Worm (Caenorhabditis elegans) whole organism, late embryonic: ENCODE results near the gene clec-47.
A peak's percentile ranks its signal among the peaks of the same experiment; 100 is the strongest.

Experiments used
- C08G9.2 ChIP-seq: sonication (generic microtip); optimal IDR thresholded peaks from 2 replicates; lab custom pipeline; 2016; ENCODE audit warnings: mild to moderate bottlenecking, missing genetic modification characterization, moderate library complexity, missing compliant biosample characterization
- K09A11.1 ChIP-seq: sonication (generic microtip); optimal IDR thresholded peaks from 2 replicates; lab custom pipeline; 2017; ENCODE audit warnings: antibody characterized with exemption, mild to moderate bottlenecking, missing genetic modification characterization, missing compliant biosample characterization; ENCODE audit not compliant: insufficient read depth
- ahr-1 ChIP-seq: sonication (generic microtip); optimal IDR thresholded peaks from 2 replicates; lab custom pipeline; 2016; ENCODE audit warnings: missing genetic modification characterization, missing compliant biosample characterization
- ama-1 ChIP-seq: fragments of 150-350 bp; optimal IDR thresholded peaks from 2 replicates; lab custom pipeline; 2014
- ceh-14 ChIP-seq: sonication (generic microtip); optimal IDR thresholded peaks from 2 replicates; lab custom pipeline; 2016; ENCODE audit warnings: missing genotype, missing genetic modification characterization, missing compliant biosample characterization
- ceh-18 ChIP-seq: sonication (generic microtip); optimal IDR thresholded peaks from 2 replicates; lab custom pipeline; 2016; ENCODE audit warnings: missing genetic modification characterization, missing compliant biosample characterization
- ceh-19 ChIP-seq: fragments of 200-800 bp; sonication (Bioruptor generic); optimal IDR thresholded peaks from 2 replicates; lab custom pipeline; 2018; ENCODE audit warnings: mild to moderate bottlenecking, missing genetic modification characterization, missing compliant biosample characterization
- ceh-2 ChIP-seq: sonication (generic microtip); optimal IDR thresholded peaks from 2 replicates; lab custom pipeline; 2016; ENCODE audit warnings: missing genotype, missing genetic modification characterization, missing compliant biosample characterization
- ceh-22 ChIP-seq: sonication (generic microtip); optimal IDR thresholded peaks from 2 replicates; lab custom pipeline; 2017; ENCODE audit warnings: missing biosample characterization, missing genetic modification characterization
- ceh-24 ChIP-seq: sonication (generic microtip); optimal IDR thresholded peaks from 2 replicates; lab custom pipeline; 2016; ENCODE audit warnings: mild to moderate bottlenecking, missing genetic modification characterization, missing compliant biosample characterization
- ceh-30 ChIP-seq: fragments of 150-350 bp; optimal IDR thresholded peaks from 2 replicates; lab custom pipeline; 2014; ENCODE audit warnings: missing biosample characterization, missing genetic modification characterization
- ceh-31 ChIP-seq: sonication (generic microtip); optimal IDR thresholded peaks from 2 replicates; lab custom pipeline; 2016; ENCODE audit warnings: missing genetic modification characterization, missing compliant biosample characterization
- ceh-34 ChIP-seq: sonication (generic microtip); optimal IDR thresholded peaks from 2 replicates; lab custom pipeline; 2016; ENCODE audit warnings: mild to moderate bottlenecking, missing genetic modification characterization, missing compliant biosample characterization
- ceh-48 ChIP-seq: sonication (generic microtip); optimal IDR thresholded peaks from 2 replicates; lab custom pipeline; 2016; ENCODE audit warnings: missing genetic modification characterization, inconsistent platforms, missing compliant biosample characterization
- ceh-6 ChIP-seq: fragments of 200-800 bp; sonication (Bioruptor generic); optimal IDR thresholded peaks from 2 replicates; lab custom pipeline; 2018; ENCODE audit warnings: mild to moderate bottlenecking, missing genetic modification characterization, missing compliant biosample characterization
- ceh-9 ChIP-seq: sonication (generic microtip); optimal IDR thresholded peaks from 2 replicates; lab custom pipeline; 2016; ENCODE audit warnings: mild to moderate bottlenecking, missing genetic modification characterization, inconsistent platforms, missing compliant biosample characterization
- che-1 ChIP-seq: sonication (generic microtip); optimal IDR thresholded peaks from 2 replicates; lab custom pipeline; 2016; ENCODE audit warnings: mild to moderate bottlenecking, missing genetic modification characterization, missing compliant biosample characterization
- elt-2 ChIP-seq: sonication (generic microtip); optimal IDR thresholded peaks from 2 replicates; lab custom pipeline; 2016; ENCODE audit warnings: missing genetic modification reagents, missing genetic modification characterization, missing compliant biosample characterization
- elt-4 ChIP-seq: sonication (generic microtip); optimal IDR thresholded peaks from 2 replicates; lab custom pipeline; 2016; ENCODE audit warnings: missing genetic modification characterization, missing compliant biosample characterization
- ets-4 ChIP-seq: sonication (generic microtip); optimal IDR thresholded peaks from 2 replicates; lab custom pipeline; 2016; ENCODE audit warnings: missing genetic modification characterization, missing compliant biosample characterization
- eyg-1 ChIP-seq: sonication (generic microtip); optimal IDR thresholded peaks from 2 replicates; lab custom pipeline; 2016; ENCODE audit warnings: missing genotype, missing genetic modification characterization, missing compliant biosample characterization
- fax-1 ChIP-seq: sonication (generic microtip); optimal IDR thresholded peaks from 2 replicates; lab custom pipeline; 2016; ENCODE audit warnings: missing genotype, missing genetic modification characterization, missing compliant biosample characterization
- fkh-10 ChIP-seq: fragments of 150-350 bp; optimal IDR thresholded peaks from 2 replicates; lab custom pipeline; 2014; ENCODE audit warnings: missing biosample characterization, missing genetic modification reagents, missing genetic modification characterization
- fkh-6 ChIP-seq: sonication (generic microtip); optimal IDR thresholded peaks from 2 replicates; lab custom pipeline; 2016; ENCODE audit warnings: missing genetic modification characterization, missing compliant biosample characterization
- gmeb-2 ChIP-seq: sonication (generic microtip); optimal IDR thresholded peaks from 2 replicates; lab custom pipeline; 2016; ENCODE audit warnings: missing genetic modification characterization, inconsistent platforms, missing compliant biosample characterization
- hlh-13 ChIP-seq: fragments of 200-800 bp; sonication (Bioruptor generic); optimal IDR thresholded peaks from 2 replicates; lab custom pipeline; 2018; ENCODE audit warnings: mild to moderate bottlenecking, missing genetic modification characterization, missing compliant biosample characterization
- hlh-15 ChIP-seq: sonication (generic microtip); optimal IDR thresholded peaks from 2 replicates; lab custom pipeline; 2016; ENCODE audit warnings: missing genetic modification characterization, missing compliant biosample characterization
- hlh-30 ChIP-seq: sonication (generic microtip); optimal IDR thresholded peaks from 2 replicates; lab custom pipeline; 2017; ENCODE audit warnings: antibody characterized with exemption, missing genetic modification characterization, missing compliant biosample characterization; ENCODE audit not compliant: insufficient read depth
- lim-6 ChIP-seq: sonication (generic microtip); optimal IDR thresholded peaks from 2 replicates; lab custom pipeline; 2016; ENCODE audit warnings: missing genetic modification characterization, missing compliant biosample characterization
- lin-11 ChIP-seq: fragments of 200-800 bp; sonication (Bioruptor generic); optimal IDR thresholded peaks from 2 replicates; lab custom pipeline; 2018; ENCODE audit warnings: mild to moderate bottlenecking, missing genetic modification characterization, missing compliant biosample characterization
- mec-3 ChIP-seq: sonication (generic microtip); optimal IDR thresholded peaks from 2 replicates; lab custom pipeline; 2016; ENCODE audit warnings: borderline replicate concordance, missing genetic modification characterization, missing compliant biosample characterization
- nfya-1 ChIP-seq: sonication (generic microtip); optimal IDR thresholded peaks from 2 replicates; lab custom pipeline; 2017; ENCODE audit warnings: missing genetic modification characterization, mild to moderate bottlenecking, missing compliant biosample characterization, antibody characterized with exemption, moderate library complexity
- nhr-11 ChIP-seq: fragments of 150-350 bp; optimal IDR thresholded peaks from 2 replicates; lab custom pipeline; 2014; ENCODE audit warnings: missing biosample characterization, missing genetic modification characterization
- nhr-232 ChIP-seq: sonication (generic microtip); optimal IDR thresholded peaks from 2 replicates; lab custom pipeline; 2016; ENCODE audit warnings: missing genetic modification characterization, missing compliant biosample characterization
- npax-4 ChIP-seq: sonication (generic microtip); optimal IDR thresholded peaks from 2 replicates; lab custom pipeline; 2016; ENCODE audit warnings: missing genetic modification characterization, missing compliant biosample characterization
- odd-2 ChIP-seq: sonication (generic microtip); optimal IDR thresholded peaks from 2 replicates; lab custom pipeline; 2017; ENCODE audit warnings: antibody characterized with exemption, mild to moderate bottlenecking, missing genetic modification characterization, missing compliant biosample characterization
- pag-3 ChIP-seq: sonication (generic microtip); optimal IDR thresholded peaks from 2 replicates; lab custom pipeline; 2016; ENCODE audit warnings: missing compliant biosample characterization, missing genetic modification characterization, borderline replicate concordance
- pha-2 ChIP-seq: sonication (generic microtip); optimal IDR thresholded peaks from 2 replicates; lab custom pipeline; 2017; ENCODE audit warnings: mild to moderate bottlenecking, missing genetic modification characterization, missing compliant biosample characterization
- pha-4 ChIP-seq: fragments of 150-350 bp; optimal IDR thresholded peaks from 2 replicates; lab custom pipeline; 2018; ENCODE audit warnings: missing biosample characterization, missing genetic modification reagents, missing genetic modification characterization
- pqm-1 ChIP-seq: sonication (generic microtip); optimal IDR thresholded peaks from 2 replicates; lab custom pipeline; 2016; ENCODE audit warnings: missing genetic modification characterization, missing compliant biosample characterization
- pros-1 ChIP-seq: fragments of 150-350 bp; optimal IDR thresholded peaks from 2 replicates; lab custom pipeline; 2014; ENCODE audit warnings: missing biosample characterization, missing genetic modification reagents, missing genetic modification characterization
- rnt-1 ChIP-seq: sonication (generic microtip); optimal IDR thresholded peaks from 2 replicates; lab custom pipeline; 2016; ENCODE audit warnings: missing genetic modification characterization, missing compliant biosample characterization
- sox-2 ChIP-seq: fragments of 200-800 bp; sonication (Bioruptor generic); IDR thresholded peaks from 2 replicates; pipeline ENCODE4 v1.3.6; 2022; ENCODE audit warnings: missing genetic modification reagents, missing genetic modification characterization, missing compliant biosample characterization
- syd-9 ChIP-seq: sonication (generic microtip); optimal IDR thresholded peaks from 2 replicates; lab custom pipeline; 2016; ENCODE audit warnings: mild to moderate bottlenecking, missing genetic modification characterization, moderate library complexity, missing compliant biosample characterization
- tbx-2 ChIP-seq: sonication (generic microtip); optimal IDR thresholded peaks from 2 replicates; lab custom pipeline; 2016; ENCODE audit warnings: missing genetic modification characterization, missing compliant biosample characterization
- tbx-7 ChIP-seq: sonication (generic microtip); optimal IDR thresholded peaks from 2 replicates; lab custom pipeline; 2016; ENCODE audit warnings: missing genotype, missing genetic modification characterization, missing compliant biosample characterization
- ttx-3 ChIP-seq: sonication (generic microtip); optimal IDR thresholded peaks from 2 replicates; lab custom pipeline; 2016; ENCODE audit warnings: missing genetic modification reagents, missing genetic modification characterization, missing compliant biosample characterization
- unc-3 ChIP-seq, 2 experiments: fragments of 200-800 bp in 1 of 2; sonication (Bioruptor generic) in 1 of 2; sonication (generic microtip) in 1 of 2; conservative IDR thresholded peaks in 1 of 2; optimal IDR thresholded peaks in 1 of 2; 2 replicates each; pipeline versions ENCODE4 v1.3.6 to Lab custom; 2016 to 2022; ENCODE audit warnings: missing compliant biosample characterization in 2 of 2, missing genetic modification characterization in 2 of 2, missing genetic modification reagents in 1 of 2
- unc-42 ChIP-seq: sonication (generic microtip); optimal IDR thresholded peaks from 2 replicates; lab custom pipeline; 2016; ENCODE audit warnings: missing genotype, missing genetic modification characterization, missing compliant biosample characterization
- unc-55 ChIP-seq: sonication (generic microtip); optimal IDR thresholded peaks from 2 replicates; lab custom pipeline; 2017; ENCODE audit warnings: missing biosample characterization, missing genetic modification reagents, missing genetic modification characterization
- unc-86 ChIP-seq: sonication (generic microtip); optimal IDR thresholded peaks from 2 replicates; lab custom pipeline; 2016; ENCODE audit warnings: missing genetic modification characterization, missing compliant biosample characterization
- zip-5 ChIP-seq: sonication (generic microtip); optimal IDR thresholded peaks from 2 replicates; lab custom pipeline; 2016; ENCODE audit warnings: missing genetic modification characterization, missing compliant biosample characterization

The clec-47 gene

DNA sequence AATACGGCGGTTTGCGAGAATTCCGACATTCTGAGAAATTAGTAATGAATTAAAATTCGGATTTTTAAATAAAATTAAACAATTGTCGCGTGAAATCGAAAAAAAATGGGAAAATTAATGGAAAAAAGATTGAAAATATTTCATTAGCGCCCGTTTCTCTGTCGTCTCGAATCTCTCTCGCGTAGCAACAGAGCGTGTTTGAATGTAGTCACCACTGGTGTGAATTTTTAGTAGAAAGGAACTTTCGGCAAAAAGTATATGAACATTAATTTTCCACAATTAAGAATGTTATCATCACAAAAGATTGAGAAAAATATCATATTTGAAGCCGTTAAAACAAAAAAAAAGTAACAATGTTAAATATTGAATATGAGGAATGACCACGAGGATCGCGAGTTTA, 38.8 kb upstream of the clec-47 start, which contains the start of gene aipl-1:
Gene aipl-1 (minus strand): TSS at position 30 of the 400 bp plus-strand sequence.
- TF ChIP-seq nfya-1 = peak; percentile 35
- TF ChIP-seq unc-3 (GFP tag; conservative IDR thresholded peaks at IDR 0.05; lab: Robert Waterston, UW) = no peak
- peak; percentile 19 for TF ChIP-seq unc-3 (tag; optimal IDR thresholded peaks at IDR 0.05; lab: Kevin White, UChicago)
- no peak for TF ChIP-seq ceh-30 (tag; lab: Kevin White, UChicago)
- TF ChIP-seq ceh-48 = no peak
- TF ChIP-seq mec-3 = no peak
- TF ChIP-seq pros-1 (tag; lab: Kevin White, UChicago) = no peak
- peak; percentile 91 for TF ChIP-seq ceh-31 (tag; lab: Kevin White, UChicago)
- TF ChIP-seq elt-2 (tag; lab: Kevin White, UChicago) = peak; percentile 20
- no peak for TF ChIP-seq ceh-9 (tag; lab: Kevin White, UChicago)
- TF ChIP-seq fkh-10 (GFP tag; lab: Kevin White, UChicago) = no peak
- no peak for TF ChIP-seq syd-9
- TF ChIP-seq unc-86 (tag; lab: Kevin White, UChicago) = no peak
- TF ChIP-seq nhr-11 (tag; lab: Kevin White, UChicago) = no peak
- TF ChIP-seq ahr-1 (tag; lab: Kevin White, UChicago) = peak; percentile 38
- TF ChIP-seq unc-55 = peak; percentile 7
- no peak for TF ChIP-seq ama-1 (lab: Kevin White, UChicago)
- TF ChIP-seq ttx-3 (tag; lab: Kevin White, UChicago) = no peak
- no peak for TF ChIP-seq pha-4 (tag; lab: Kevin White, UChicago)
- no peak for TF ChIP-seq K09A11.1 (tag; lab: Kevin White, UChicago)
- no peak for TF ChIP-seq ceh-19 (GFP tag; lab: Kevin White, UChicago)
- TF ChIP-seq rnt-1 = peak; percentile 47
- TF ChIP-seq pag-3 = no peak
- TF ChIP-seq fkh-6 (tag; lab: Kevin White, UChicago) = no peak
- no peak for TF ChIP-seq gmeb-2 (tag; lab: Kevin White, UChicago)
- peak; percentile 63 for TF ChIP-seq ceh-14 (tag; lab: Kevin White, UChicago)
- no peak for TF ChIP-seq ceh-22
- no peak for TF ChIP-seq eyg-1
- peak; percentile 36 for TF ChIP-seq fax-1 (tag; lab: Kevin White, UChicago)
- TF ChIP-seq tbx-7 (tag; lab: Kevin White, UChicago) = no peak
- TF ChIP-seq zip-5 (tag; lab: Kevin White, UChicago) = peak; percentile 11
- no peak for TF ChIP-seq lin-11 (tag; lab: Kevin White, UChicago)
- no peak for TF ChIP-seq hlh-13
- TF ChIP-seq C08G9.2 = peak; percentile 53
- no peak for TF ChIP-seq ceh-24
- TF ChIP-seq odd-2 (tag; lab: Kevin White, UChicago) = no peak
- no peak for TF ChIP-seq che-1 (tag; lab: Kevin White, UChicago)
- no peak for TF ChIP-seq ceh-18 (tag; lab: Kevin White, UChicago)
- TF ChIP-seq elt-4 (tag; lab: Kevin White, UChicago) = no peak
- no peak for TF ChIP-seq nhr-232 (tag; lab: Kevin White, UChicago)
- no peak for TF ChIP-seq ceh-6 (GFP tag; lab: Kevin White, UChicago)
- TF ChIP-seq pqm-1 = peak; percentile 41
- peak; percentile 88 for TF ChIP-seq unc-42 (tag; lab: Kevin White, UChicago)
- TF ChIP-seq pha-2 (tag; lab: Kevin White, UChicago) = no peak
- no peak for TF ChIP-seq hlh-15 (tag; lab: Kevin White, UChicago)
- peak; percentile 8 for TF ChIP-seq lim-6 (tag; lab: Kevin White, UChicago)
- no peak for TF ChIP-seq hlh-30 (tag; lab: Kevin White, UChicago)
- TF ChIP-seq sox-2 (GFP tag; lab: Robert Waterston, UW) = no peak
- peak; percentile 62 for TF ChIP-seq ceh-2 (tag; lab: Kevin White, UChicago)
- TF ChIP-seq ets-4 = peak; percentile 24
- TF ChIP-seq tbx-2 (tag; lab: Kevin White, UChicago) = peak; percentile 78
- TF ChIP-seq npax-4 (tag; lab: Kevin White, UChicago) = no peak
- peak; percentile 10 for TF ChIP-seq ceh-34 (tag; lab: Kevin White, UChicago)
